Fruit fly (Drosophila melanogaster): ENCODE data around the gene CG12170.

CG12170 gene

DNA sequence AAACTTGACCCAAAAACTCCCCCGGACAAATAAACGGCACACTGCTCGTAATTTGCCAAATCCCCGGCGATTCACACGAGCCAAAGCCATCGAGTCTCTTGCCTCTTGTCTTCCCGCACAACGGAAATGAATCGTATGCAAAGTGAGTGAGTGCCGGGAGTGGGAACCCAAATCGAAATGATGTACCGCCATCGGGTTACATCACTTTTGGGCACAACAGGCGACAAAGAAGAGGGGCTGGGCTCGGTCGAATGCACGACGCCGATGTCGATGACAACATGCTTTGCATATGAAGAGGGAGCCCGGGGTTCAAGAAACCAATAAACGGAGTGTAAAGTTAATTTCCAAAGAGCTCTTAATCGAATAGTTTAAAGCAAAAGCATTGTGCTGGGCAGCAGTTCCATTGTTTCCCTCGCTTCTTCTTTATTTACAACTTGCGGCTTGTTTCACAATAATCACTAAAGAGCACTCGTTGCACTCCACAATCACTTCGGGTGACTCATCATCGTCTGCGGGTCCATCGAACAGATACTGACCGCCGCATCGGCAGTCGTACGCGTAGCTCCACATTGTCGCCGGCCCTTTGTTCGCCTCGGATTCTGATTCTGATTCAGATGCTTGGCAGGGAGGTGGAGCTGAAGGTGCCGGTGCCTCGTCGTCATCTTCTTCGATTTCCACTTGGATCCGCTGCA, 15.2 kb upstream of the CG12170 start (continued):
- TF ChIP-seq sens (GFP tag) (peak; percentile 23), CG14860 (GFP tag; IDR thresholded peaks at IDR 0.05; ENCODE audit: partially characterized antibody) (0 out of 3 replicates have a peak, but pooled peaks have one; percentile 19), Deaf1 (tag; optimal IDR thresholded peaks at IDR 0.05) (peak; percentile 24), nom (GFP tag; optimal IDR thresholded peaks at IDR 0.05) (peak; percentile 95), dati (GFP tag; IDR thresholded peaks at IDR 0.05) (no peak), pfk (GFP tag; optimal IDR thresholded peaks at IDR 0.05) (no peak)

DNA sequence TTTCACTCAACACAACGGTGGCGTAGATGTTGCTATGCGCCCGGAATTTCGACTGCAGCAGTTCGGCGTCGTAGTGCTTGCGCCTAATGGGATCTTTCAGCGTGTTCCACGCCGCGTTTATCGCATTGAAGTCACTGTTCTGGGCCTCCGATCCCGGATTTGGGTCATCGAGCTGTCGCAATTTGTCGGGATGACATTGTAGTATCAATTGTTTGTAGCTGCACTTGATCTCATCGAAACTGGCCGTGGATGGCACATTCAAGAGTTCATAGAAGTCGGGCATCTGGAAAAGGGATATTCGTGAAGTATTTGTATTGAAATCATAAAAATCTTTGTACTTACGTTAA, 14.7 kb upstream of the CG12170 start:
- TF ChIP-seq CG14860 (GFP tag; IDR thresholded peaks at IDR 0.05; ENCODE audit: partially characterized antibody) (no peak), rib (GFP tag; IDR thresholded peaks at IDR 0.05) (0 out of 2 replicates have a peak, but pooled peaks have one; percentile 41), CG42726 (GFP tag; IDR thresholded peaks at IDR 0.05; ENCODE audit: partially characterized antibody) (0 out of 2 replicates have a peak, but pooled peaks have one; percentile 0), CG2199 (GFP tag; IDR thresholded peaks at IDR 0.05) (0 out of 3 replicates have a peak, but pooled peaks have one; percentile 32)

DNA sequence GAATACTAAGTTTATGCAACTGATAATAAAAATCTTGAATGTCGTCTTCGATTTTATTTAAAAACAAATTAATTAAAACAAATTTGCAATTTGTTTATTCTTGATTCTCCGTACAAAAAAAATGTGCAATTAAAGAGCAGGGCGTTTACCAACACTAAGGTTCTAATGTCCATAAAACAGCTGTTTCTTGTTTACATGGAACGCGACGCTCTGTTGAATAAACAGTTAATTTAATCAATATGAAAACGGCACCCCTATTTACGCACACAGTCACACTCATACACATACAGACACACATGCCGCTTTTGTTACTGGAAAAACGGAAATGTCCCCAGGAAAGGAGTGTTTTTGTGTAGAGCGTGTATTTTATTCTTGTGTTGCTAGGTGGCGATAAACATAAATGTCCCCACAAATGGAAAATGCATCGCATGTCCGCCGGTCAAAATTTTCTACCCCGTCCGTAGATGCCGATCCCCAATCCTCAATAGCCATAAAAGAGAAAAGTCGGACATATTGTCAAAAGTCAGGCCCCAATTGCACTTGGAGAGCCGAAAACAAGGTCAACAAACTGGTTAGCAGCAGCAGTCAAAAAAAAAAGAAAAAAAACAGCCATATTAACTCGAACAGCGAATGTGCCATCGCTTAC, 13.9 kb upstream of the CG12170 start:
- TF ChIP-seq CG9609 (GFP tag; optimal IDR thresholded peaks at IDR 0.05) (peak; percentile 29), psq (GFP tag; optimal IDR thresholded peaks at IDR 0.05) (peak; percentile 66), CG42726 (GFP tag; IDR thresholded peaks at IDR 0.05; ENCODE audit: partially characterized antibody) (no peak), CG43689 (GFP tag; IDR thresholded peaks at IDR 0.05) (no peak), gem (tag; optimal IDR thresholded peaks at IDR 0.05) (peak; percentile 78), Optix (GFP tag; IDR thresholded peaks at IDR 0.05) (no peak), CG14014 (GFP tag; IDR thresholded peaks at IDR 0.05) (no peak), CG4617 (GFP tag; optimal IDR thresholded peaks at IDR 0.05; ENCODE audit: borderline replicate concordance) (peak; percentile 45), CG9437 (GFP tag; optimal IDR thresholded peaks at IDR 0.05) (peak; percentile 37), CG14050 (GFP tag; IDR thresholded peaks at IDR 0.05) (no peak), CG6765 (GFP tag; optimal IDR thresholded peaks at IDR 0.05) (peak; percentile 71), Elba2 (GFP tag; optimal IDR thresholded peaks at IDR 0.05) (no peak), CG4707 (GFP tag; optimal IDR thresholded peaks at IDR 0.05) (peak; percentile 89), CG2202 (tag; optimal IDR thresholded peaks at IDR 0.05) (peak; percentile 85), CG6654 (GFP tag; optimal IDR thresholded peaks at IDR 0.05) (no peak), CG7745 (tag; optimal IDR thresholded peaks at IDR 0.05) (peak; percentile 76), bcd (GFP tag; optimal IDR thresholded peaks at IDR 0.05) (peak; percentile 66), sc (optimal IDR thresholded peaks at IDR 0.05) (no peak), sc (GFP tag; optimal IDR thresholded peaks at IDR 0.05) (peak; percentile 76), Med (GFP tag) (peak; percentile 96), CG33557 (GFP tag; optimal IDR thresholded peaks at IDR 0.05) (peak; percentile 90), cato (GFP tag; optimal IDR thresholded peaks at IDR 0.05; ENCODE audit: borderline replicate concordance) (peak; percentile 54), trh (GFP tag; optimal IDR thresholded peaks at IDR 0.05) (peak; percentile 37), yki (optimal IDR thresholded peaks at IDR 0.05) (no peak), D (optimal IDR thresholded peaks at IDR 0.05) (no peak), D (GFP tag; optimal IDR thresholded peaks at IDR 0.05) (peak; percentile 85), eyg (GFP tag; optimal IDR thresholded peaks at IDR 0.05) (peak; percentile 83), dan (GFP tag; IDR thresholded peaks at IDR 0.05) (no peak), CG9215 (GFP tag; IDR thresholded peaks at IDR 0.05) (no peak), cas (GFP tag; IDR thresholded peaks at IDR 0.05) (no peak), ac (GFP tag; optimal IDR thresholded peaks at IDR 0.05) (peak; percentile 88), NfI (GFP tag; optimal IDR thresholded peaks at IDR 0.05) (peak; percentile 59), CG8478 (optimal IDR thresholded peaks at IDR 0.05) (no peak), CG2889 (GFP tag; IDR thresholded peaks at IDR 0.05) (no peak), CG17361 (GFP tag; IDR thresholded peaks at IDR 0.05) (no peak), CG11456 (GFP tag; IDR thresholded peaks at IDR 0.05) (no peak), Xbp1 (GFP tag; optimal IDR thresholded peaks at IDR 0.05) (peak; percentile 25), CG11247 (GFP tag; IDR thresholded peaks at IDR 0.05) (no peak), slou (GFP tag; optimal IDR thresholded peaks at IDR 0.05) (peak; percentile 55)
